Fruit fly (Drosophila melanogaster) S2 (cell line): ENCODE measurements around the gene Tim17b2.

Source experiments
- CG8478 ChIP-seq: fragments of >200 bp; optimal IDR thresholded peaks from 2 replicates; lab custom pipeline; 2018
- CTCF ChIP-seq, 2 experiments: fragments of >200 bp; optimal IDR thresholded peaks; 2 replicates each; lab custom pipeline; 2018

- TF ChIP-seq CG8478 (lab: Kevin White, UChicago) (no peak), CTCF (optimal IDR thresholded peaks at IDR 0.05; lab: Kevin White, UChicago) (no peak)
Measured at dm6 chr2L:15493627-15494026, 9.1 kb downstream of the Tim17b2 start.
